Fruit fly (Drosophila melanogaster) whole organism, wandering third instar larva: Measurements from ENCODE around the gene CG15439.

Source experiments
- Myc ChIP-seq: fragments of >200 bp; optimal IDR thresholded peaks from 2 replicates; lab custom pipeline; 2017
- br ChIP-seq: fragments of 200-800 bp; sonication (Bioruptor generic); optimal IDR thresholded peaks from 2 replicates; lab custom pipeline; 2016; ENCODE audit warnings: missing biosample characterization, missing genetic modification characterization
- dmrt93B ChIP-seq: fragments of 200-800 bp; sonication (Bioruptor generic); optimal IDR thresholded peaks from 2 replicates; lab custom pipeline; 2018; ENCODE audit warnings: missing biosample characterization, mild to moderate bottlenecking, missing genetic modification characterization
- ey ChIP-seq: fragments of 200-800 bp; sonication (Bioruptor generic); optimal IDR thresholded peaks from 2 replicates; lab custom pipeline; 2016; ENCODE audit warnings: missing biosample characterization, missing genetic modification characterization
- h ChIP-seq: fragments of 200-800 bp; sonication (Bioruptor generic); optimal IDR thresholded peaks from 3 replicates; lab custom pipeline; 2016; ENCODE audit warnings: missing biosample characterization, mild to moderate bottlenecking, missing genetic modification characterization
- pan ChIP-seq: fragments of >200 bp; optimal IDR thresholded peaks from 2 replicates; lab custom pipeline; 2017
- psq ChIP-seq: fragments of 200-800 bp; sonication (Bioruptor generic); optimal IDR thresholded peaks from 3 replicates; lab custom pipeline; 2017; ENCODE audit warnings: missing biosample characterization, mild to moderate bottlenecking, missing genetic modification characterization, moderate library complexity
- woc ChIP-seq: sonication (Bioruptor generic); optimal IDR thresholded peaks from 2 replicates; lab custom pipeline; 2016; ENCODE audit warnings: missing biosample characterization, mild to moderate bottlenecking, missing genetic modification characterization

dm6 chr2L:4410855-4411254 is 42.0 kb downstream of the CG15439 start, which contains the start of gene CG43055:
- TF ChIP-seq woc (GFP tag; lab: Kevin White, UChicago): no peak
- no peak for TF ChIP-seq pan (lab: Kevin White, UChicago)
- TF ChIP-seq br (GFP tag; lab: Kevin White, UChicago): no peak
- TF ChIP-seq h: no peak
- no peak for TF ChIP-seq psq
- TF ChIP-seq ey (GFP tag; lab: Kevin White, UChicago): no peak
- TF ChIP-seq Myc: no peak
- no peak for TF ChIP-seq dmrt93B
